Fruit fly (Drosophila melanogaster) whole organism, pupa: Measurements from ENCODE around the gene mRpS18C.

Experiments
- CG12605 ChIP-seq: fragments of 200-800 bp; sonication (Bioruptor generic); IDR thresholded peaks from 2 replicates; pipeline ENCODE4 v1.3.6; 2022; ENCODE audit warnings: missing biosample characterization, missing genetic modification characterization
- CG17806 ChIP-seq: fragments of 200-800 bp; sonication (Bioruptor generic); optimal IDR thresholded peaks from 2 replicates; lab custom pipeline; 2018; ENCODE audit warnings: missing biosample characterization, mild to moderate bottlenecking, missing genetic modification characterization, moderate library complexity
- CG32121 ChIP-seq: fragments of 200-800 bp; sonication (Bioruptor generic); IDR thresholded peaks from 2 replicates; pipeline ENCODE4 v1.3.6; 2022; ENCODE audit warnings: missing biosample characterization, missing genetic modification characterization
- CG34367 ChIP-seq: fragments of 200-800 bp; sonication (Bioruptor generic); optimal IDR thresholded peaks from 2 replicates; lab custom pipeline; 2018; ENCODE audit warnings: missing biosample characterization, mild to moderate bottlenecking, missing genetic modification characterization
- CG4496 ChIP-seq: fragments of 200-800 bp; sonication (Bioruptor generic); IDR thresholded peaks from 3 replicates; pipeline ENCODE4 v1.3.6; 2022; ENCODE audit warnings: missing biosample characterization, missing genetic modification characterization
- CG8159 ChIP-seq: fragments of 200-800 bp; sonication (Bioruptor generic); optimal IDR thresholded peaks from 3 replicates; lab custom pipeline; 2018; ENCODE audit warnings: missing biosample characterization, mild to moderate bottlenecking, missing genetic modification characterization, moderate library complexity
- CG8301 ChIP-seq: fragments of 200-800 bp; sonication (Bioruptor generic); optimal IDR thresholded peaks from 2 replicates; lab custom pipeline; 2018; ENCODE audit warnings: missing biosample characterization, mild to moderate bottlenecking, missing genetic modification characterization
- CG9948 ChIP-seq: fragments of 200-800 bp; sonication (Bioruptor generic); optimal IDR thresholded peaks from 2 replicates; lab custom pipeline; 2018; ENCODE audit warnings: missing biosample characterization, mild to moderate bottlenecking, missing genetic modification characterization, moderate library complexity
- D1 ChIP-seq: fragments of 200-800 bp; sonication (Bioruptor generic); optimal IDR thresholded peaks from 2 replicates; lab custom pipeline; 2018; ENCODE audit warnings: missing biosample characterization, mild to moderate bottlenecking, missing genetic modification characterization, moderate library complexity
- EcR ChIP-seq: fragments of 200-800 bp; sonication (Bioruptor generic); optimal IDR thresholded peaks from 3 replicates; lab custom pipeline; 2019; ENCODE audit warnings: missing biosample characterization, missing genetic modification characterization, mild to moderate bottlenecking, moderate library complexity, missing genetic modification reagents
- Snoo ChIP-seq: fragments of 200-800 bp; sonication (Bioruptor generic); optimal IDR thresholded peaks from 3 replicates; lab custom pipeline; 2017; ENCODE audit warnings: missing biosample characterization, mild to moderate bottlenecking, missing genetic modification characterization, inconsistent platforms
- gl ChIP-seq: fragments of 200-800 bp; sonication (Bioruptor generic); optimal IDR thresholded peaks from 2 replicates; lab custom pipeline; 2018; ENCODE audit warnings: missing biosample characterization, mild to moderate bottlenecking, missing genetic modification characterization

dm6 chr3R:30426626-30427025 is 2.9 kb downstream of the mRpS18C start:
- TF ChIP-seq CG32121 = no peak
- no peak for TF ChIP-seq CG8301 (tag; lab: Kevin White, UChicago)
- TF ChIP-seq Snoo (tag; lab: Kevin White, UChicago) = no peak
- TF ChIP-seq D1 (tag; lab: Kevin White, UChicago) = no peak
- TF ChIP-seq CG34367 (tag; lab: Kevin White, UChicago) = no peak
- TF ChIP-seq CG12605 (GFP tag; lab: Robert Waterston, UW) = no peak
- TF ChIP-seq CG9948 (tag; lab: Kevin White, UChicago) = no peak
- no peak for TF ChIP-seq CG4496 (GFP tag; lab: Robert Waterston, UW)
- TF ChIP-seq gl (tag; lab: Kevin White, UChicago) = no peak
- no peak for TF ChIP-seq CG8159 (tag; lab: Kevin White, UChicago)
- no peak for TF ChIP-seq EcR (GFP tag; lab: Kevin White, UChicago)
- TF ChIP-seq CG17806 = no peak
